Worm (Caenorhabditis elegans) whole organism, L3 larva: ENCODE measurements around the gene B0001.3.

Source experiments
- aly-2 ChIP-seq: fragments of 150-350 bp; optimal IDR thresholded peaks from 2 replicates; lab custom pipeline; 2014; ENCODE audit warnings: missing biosample characterization, missing genetic modification characterization
- ceh-82 ChIP-seq: fragments of 150-350 bp; optimal IDR thresholded peaks from 2 replicates; lab custom pipeline; 2014; ENCODE audit warnings: missing biosample characterization, missing genetic modification characterization
- fkh-2 ChIP-seq: fragments of 150-350 bp; optimal IDR thresholded peaks from 2 replicates; lab custom pipeline; 2014; ENCODE audit warnings: missing biosample characterization, missing genetic modification reagents, missing genetic modification characterization
- nhr-67 ChIP-seq: fragments of 150-350 bp; optimal IDR thresholded peaks from 2 replicates; lab custom pipeline; 2014; ENCODE audit warnings: missing biosample characterization, missing genetic modification characterization
- unc-62 ChIP-seq: fragments of 150-350 bp; sonication (generic microtip); optimal IDR thresholded peaks from 4 replicates; lab custom pipeline; 2014; ENCODE audit warnings: missing biosample characterization, missing genetic modification reagents, missing genetic modification characterization
- zag-1 ChIP-seq: fragments of 150-350 bp; optimal IDR thresholded peaks from 2 replicates; lab custom pipeline; 2014; ENCODE audit warnings: missing biosample characterization, missing genetic modification characterization
- ztf-11 ChIP-seq: fragments of 150-350 bp; optimal IDR thresholded peaks from 2 replicates; lab custom pipeline; 2014; ENCODE audit warnings: missing biosample characterization, missing genetic modification characterization

DNA sequence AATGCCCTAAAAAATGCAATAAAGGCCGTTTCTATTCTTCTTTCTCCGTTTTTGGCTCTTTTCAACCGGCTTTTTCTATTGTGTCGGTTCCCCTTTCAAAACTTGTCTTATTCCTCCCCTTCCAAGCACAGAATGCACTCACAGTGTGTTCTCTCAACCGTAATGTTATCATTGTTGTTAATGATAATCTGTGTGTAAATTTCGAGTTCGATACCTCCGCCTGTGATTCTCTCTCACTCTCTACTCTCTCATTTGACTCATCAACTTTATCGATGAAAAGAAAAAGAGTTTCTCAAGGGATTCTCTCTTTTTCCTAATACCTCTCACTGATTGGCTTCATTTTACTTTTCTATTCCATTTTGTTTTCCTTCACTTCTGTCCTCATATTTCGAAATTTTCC is 16.8 kb downstream of the B0001.3 start:
- no peak for TF ChIP-seq nhr-67
- TF ChIP-seq unc-62 (GFP tag; lab: Kevin White, UChicago), result no peak
- TF ChIP-seq fkh-2 (tag; lab: Kevin White, UChicago), result no peak
- TF ChIP-seq zag-1, result no peak
- TF ChIP-seq ceh-82, result no peak
- TF ChIP-seq ztf-11 (tag; lab: Kevin White, UChicago), result no peak
- no peak for TF ChIP-seq aly-2 (tag; lab: Kevin White, UChicago)
